Fruit fly (Drosophila melanogaster): ENCODE data around the gene CG1239.

- TF ChIP-seq psq (optimal IDR thresholded peaks at IDR 0.05) (no peak), EcR (GFP tag; optimal IDR thresholded peaks at IDR 0.05) (no peak), CG8478 (optimal IDR thresholded peaks at IDR 0.05) (no peak)
Measured at dm6 chr3R:5693186-5693585, 40.1 kb upstream of the CG1239 start, which contains the start of gene CG2104.

Data from whole organism.